Worm (Caenorhabditis elegans): ENCODE results near the gene oac-10.

DNA sequence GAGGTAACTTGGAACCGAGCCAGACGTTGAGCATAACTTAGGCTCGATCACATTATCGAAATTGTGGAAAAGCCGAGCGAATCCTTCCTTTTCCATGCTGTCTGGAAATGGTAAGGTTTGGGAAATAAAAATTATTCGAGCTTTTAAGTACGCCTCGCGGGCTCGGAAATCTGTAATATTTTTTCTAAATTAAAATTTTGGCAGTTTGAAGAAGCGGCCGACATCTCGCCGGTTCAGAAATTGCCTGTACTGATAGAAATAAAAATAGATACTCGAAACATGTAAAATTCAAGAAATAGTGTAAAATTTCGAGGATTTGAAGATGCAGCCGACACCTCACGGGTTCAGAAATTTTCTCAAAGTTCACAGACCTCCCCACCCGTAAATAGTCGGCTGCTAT, 41.0 kb downstream of the oac-10 start, which contains the start of gene bcmo-2:
- TF ChIP-seq skn-1 (tag; optimal IDR thresholded peaks at IDR 0.05), result no peak
- no peak for TF ChIP-seq ama-1 (optimal IDR thresholded peaks at IDR 0.05)
- no peak for TF ChIP-seq ceh-82 (tag; optimal IDR thresholded peaks at IDR 0.05)
- no peak for TF ChIP-seq ztf-4 (tag; optimal IDR thresholded peaks at IDR 0.05)
- no peak for TF ChIP-seq blmp-1 (tag; optimal IDR thresholded peaks at IDR 0.05; ENCODE audit: insufficient read depth)
- no peak for TF ChIP-seq unc-39 (tag; optimal IDR thresholded peaks at IDR 0.05)
- no peak for TF ChIP-seq unc-62 (GFP tag; optimal IDR thresholded peaks at IDR 0.05)
- TF ChIP-seq nhr-23 (tag; optimal IDR thresholded peaks at IDR 0.05), result no peak
- no peak for TF ChIP-seq fos-1 (tag; optimal IDR thresholded peaks at IDR 0.05)
- TF ChIP-seq elt-3 (tag; optimal IDR thresholded peaks at IDR 0.05), result no peak
- no peak for TF ChIP-seq lsy-2 (tag; optimal IDR thresholded peaks at IDR 0.05)
- TF ChIP-seq dmd-4 (tag; optimal IDR thresholded peaks at IDR 0.05), result no peak
- TF ChIP-seq mdl-1 (tag; optimal IDR thresholded peaks at IDR 0.05), result no peak
- no peak for TF ChIP-seq aly-2 (tag; optimal IDR thresholded peaks at IDR 0.05)

All from whole organism, L2 larva.